Worm (Caenorhabditis elegans) whole organism, L2 larva: Measurements from ENCODE around the gene sth-1.

Source experiments
- mab-5 ChIP-seq: fragments of 150-350 bp; optimal IDR thresholded peaks from 2 replicates; lab custom pipeline; 2014; ENCODE audit warnings: missing biosample characterization, missing genetic modification characterization
- unc-39 ChIP-seq: fragments of 150-350 bp; optimal IDR thresholded peaks from 2 replicates; lab custom pipeline; 2014; ENCODE audit warnings: missing biosample characterization, missing genetic modification characterization
- unc-62 ChIP-seq: fragments of 150-350 bp; optimal IDR thresholded peaks from 2 replicates; lab custom pipeline; 2014; ENCODE audit warnings: missing biosample characterization, missing genetic modification reagents, missing genetic modification characterization
- zag-1 ChIP-seq: fragments of 150-350 bp; optimal IDR thresholded peaks from 2 replicates; lab custom pipeline; 2014; ENCODE audit warnings: missing biosample characterization, missing genetic modification characterization

ce11 chrV:8079813-8080212 lies 27.9 kb downstream of the sth-1 start:
- TF ChIP-seq zag-1 (no peak), unc-39 (tag; lab: Kevin White, UChicago) (no peak), unc-62 (no peak), mab-5 (tag; lab: Kevin White, UChicago) (no peak)
